Fruit fly (Drosophila melanogaster) whole organism, embryonic: ENCODE data around the gene InR.
A peak's percentile ranks its signal among the peaks of the same experiment; 100 is the strongest.

Source experiments
- ATbp ChIP-seq: fragments of 200-800 bp; sonication (Bioruptor generic); optimal IDR thresholded peaks from 2 replicates; lab custom pipeline; 2017; ENCODE audit warnings: missing biosample characterization, mild to moderate bottlenecking, missing genetic modification characterization, missing genetic modification reagents
- CG10147 ChIP-seq: fragments of 200-800 bp; sonication (Bioruptor generic); optimal IDR thresholded peaks from 2 replicates; lab custom pipeline; 2019; ENCODE audit warnings: missing biosample characterization, mild to moderate bottlenecking, missing genetic modification characterization, moderate library complexity
- CG10274 ChIP-seq: fragments of 200-800 bp; sonication (Bioruptor generic); optimal IDR thresholded peaks from 3 replicates; lab custom pipeline; 2017; ENCODE audit warnings: missing biosample characterization, mild to moderate bottlenecking, missing genetic modification characterization
- CG10979 ChIP-seq: fragments of 200-800 bp; sonication (Bioruptor generic); optimal IDR thresholded peaks from 2 replicates; lab custom pipeline; 2018; ENCODE audit warnings: missing biosample characterization, mild to moderate bottlenecking, missing genetic modification characterization, moderate library complexity
- CG11560 ChIP-seq: fragments of 200-800 bp; sonication (Bioruptor generic); IDR thresholded peaks from 3 replicates; pipeline ENCODE4 v1.3.6; 2022; ENCODE audit warnings: missing biosample characterization, missing genetic modification characterization
- CG12744 ChIP-seq: fragments of 200-800 bp; sonication (Bioruptor generic); optimal IDR thresholded peaks from 2 replicates; lab custom pipeline; 2016; ENCODE audit warnings: missing biosample characterization, missing genetic modification characterization
- CG12769 ChIP-seq: fragments of 200-800 bp; sonication (Bioruptor generic); optimal IDR thresholded peaks from 2 replicates; lab custom pipeline; 2019; ENCODE audit warnings: missing biosample characterization, mild to moderate bottlenecking, missing genetic modification characterization, moderate library complexity
- CG14710 ChIP-seq: fragments of 200-800 bp; sonication (Bioruptor generic); optimal IDR thresholded peaks from 3 replicates; lab custom pipeline; 2019; ENCODE audit warnings: missing biosample characterization, mild to moderate bottlenecking, missing genetic modification characterization, moderate library complexity
- CG18011 ChIP-seq: fragments of 200-800 bp; sonication (Bioruptor generic); optimal IDR thresholded peaks from 2 replicates; lab custom pipeline; 2017; ENCODE audit warnings: missing biosample characterization, missing genetic modification characterization, mild to moderate bottlenecking, moderate library complexity, missing genotype
- CG18262 ChIP-seq: fragments of 200-800 bp; optimal IDR thresholded peaks from 3 replicates; lab custom pipeline; 2019; ENCODE audit warnings: missing biosample characterization, mild to moderate bottlenecking, missing genetic modification characterization, moderate library complexity
- CG1832 ChIP-seq: fragments of 200-800 bp; sonication (Bioruptor generic); optimal IDR thresholded peaks from 2 replicates; lab custom pipeline; 2017; ENCODE audit warnings: missing biosample characterization, mild to moderate bottlenecking, missing genetic modification characterization, inconsistent platforms
- CG2889 ChIP-seq: fragments of 200-800 bp; sonication (Bioruptor generic); IDR thresholded peaks from 3 replicates; pipeline ENCODE4 v1.3.6; 2022; ENCODE audit warnings: missing biosample characterization, missing genetic modification characterization
- CG31388 ChIP-seq: fragments of 200-800 bp; sonication (Bioruptor generic); optimal IDR thresholded peaks from 2 replicates; lab custom pipeline; 2016; ENCODE audit warnings: missing biosample characterization, missing genetic modification characterization
- CG34224 ChIP-seq: fragments of 200-800 bp; sonication (Bioruptor generic); IDR thresholded peaks from 3 replicates; pipeline ENCODE4 v1.3.6; 2022; ENCODE audit warnings: missing biosample characterization, missing genetic modification characterization; ENCODE audit not compliant: partially characterized antibody
- CG42726 ChIP-seq: fragments of 200-800 bp; sonication (Bioruptor generic); IDR thresholded peaks from 2 replicates; pipeline ENCODE4 v1.3.6; 2022; ENCODE audit warnings: missing biosample characterization, missing genetic modification characterization; ENCODE audit not compliant: partially characterized antibody
- CG4282 ChIP-seq: fragments of 200-800 bp; sonication (Bioruptor generic); optimal IDR thresholded peaks from 2 replicates; lab custom pipeline; 2016; ENCODE audit warnings: missing biosample characterization, missing genetic modification characterization
- CG4360 ChIP-seq: fragments of 200-800 bp; sonication (Bioruptor generic); IDR thresholded peaks from 2 replicates; pipeline ENCODE4 v1.3.6; 2022; ENCODE audit warnings: missing biosample characterization, missing genetic modification characterization
- CG5245 ChIP-seq: fragments of 200-800 bp; sonication (Bioruptor generic); optimal IDR thresholded peaks from 3 replicates; lab custom pipeline; 2016; ENCODE audit warnings: missing biosample characterization, missing genetic modification characterization
- CG6854 ChIP-seq: fragments of 200-800 bp; sonication (Bioruptor generic); optimal IDR thresholded peaks from 3 replicates; lab custom pipeline; 2017; ENCODE audit warnings: missing biosample characterization, mild to moderate bottlenecking, missing genetic modification characterization
- CG8944 ChIP-seq: fragments of 200-800 bp; sonication (Bioruptor generic); optimal IDR thresholded peaks from 3 replicates; lab custom pipeline; 2016; ENCODE audit warnings: missing biosample characterization, missing genetic modification characterization
- CrebB ChIP-seq: fragments of 200-800 bp; sonication (Bioruptor generic); optimal IDR thresholded peaks from 3 replicates; lab custom pipeline; 2018; ENCODE audit warnings: missing biosample characterization, mild to moderate bottlenecking, missing genetic modification characterization
- D19A ChIP-seq: fragments of 200-800 bp; optimal IDR thresholded peaks from 3 replicates; lab custom pipeline; 2019; ENCODE audit warnings: missing biosample characterization, mild to moderate bottlenecking, missing genetic modification characterization, moderate library complexity
- Dp ChIP-seq: fragments of 200-800 bp; sonication (Bioruptor generic); optimal IDR thresholded peaks from 2 replicates; lab custom pipeline; 2018; ENCODE audit warnings: missing biosample characterization, mild to moderate bottlenecking, missing genetic modification characterization, moderate library complexity
- ERR ChIP-seq: fragments of 200-800 bp; sonication (Bioruptor generic); optimal IDR thresholded peaks from 2 replicates; lab custom pipeline; 2016; ENCODE audit warnings: missing biosample characterization, missing genetic modification characterization
- Ets65A ChIP-seq: fragments of 200-800 bp; sonication (Bioruptor generic); peaks from one replicate; lab custom pipeline; 2016; ENCODE audit warnings: missing biosample characterization, missing genetic modification characterization
- GATAe ChIP-seq: fragments of 200-800 bp; sonication (Bioruptor generic); conservative IDR thresholded peaks from 2 replicates; pipeline ENCODE4 v1.3.6; 2022; ENCODE audit warnings: missing biosample characterization, missing genetic modification characterization
- Lim3 ChIP-seq: fragments of 200-800 bp; sonication (Bioruptor generic); IDR thresholded peaks from 2 replicates; pipeline ENCODE4 v1.3.6; 2022; ENCODE audit warnings: missing biosample characterization, missing genetic modification characterization
- Meics ChIP-seq: fragments of 200-800 bp; sonication (Bioruptor generic); optimal IDR thresholded peaks from 2 replicates; lab custom pipeline; 2017; ENCODE audit warnings: missing biosample characterization, mild to moderate bottlenecking, missing genetic modification characterization
- NfI ChIP-seq: fragments of 200-800 bp; sonication (Bioruptor generic); optimal IDR thresholded peaks from 3 replicates; lab custom pipeline; 2018; ENCODE audit warnings: missing biosample characterization, mild to moderate bottlenecking, missing genetic modification characterization, moderate library complexity
- Ravus ChIP-seq: fragments of 200-800 bp; sonication (Bioruptor generic); IDR thresholded peaks from 2 replicates; pipeline ENCODE4 v1.3.6; 2022; ENCODE audit warnings: missing biosample characterization, missing genetic modification characterization
- Usf ChIP-seq: fragments of 200-800 bp; sonication (Bioruptor generic); optimal IDR thresholded peaks from 2 replicates; lab custom pipeline; 2017; ENCODE audit warnings: missing genotype, missing biosample characterization, missing genetic modification characterization
- Xbp1 ChIP-seq: fragments of 200-800 bp; sonication (Bioruptor generic); optimal IDR thresholded peaks from 3 replicates; lab custom pipeline; 2016; ENCODE audit warnings: missing biosample characterization, mild to moderate bottlenecking, missing genetic modification characterization
- ara ChIP-seq: fragments of 200-800 bp; sonication (Bioruptor generic); IDR thresholded peaks from 2 replicates; pipeline ENCODE4 v1.3.6; 2022; ENCODE audit warnings: missing biosample characterization, missing genetic modification characterization
- ash1 ChIP-seq: fragments of 200-800 bp; sonication (Bioruptor generic); optimal IDR thresholded peaks from 2 replicates; lab custom pipeline; 2018; ENCODE audit warnings: missing biosample characterization, mild to moderate bottlenecking, missing genetic modification characterization
- btn ChIP-seq: fragments of 200-800 bp; sonication (Bioruptor generic); optimal IDR thresholded peaks from 2 replicates; lab custom pipeline; 2016; ENCODE audit warnings: missing biosample characterization, missing genetic modification characterization
- chn ChIP-seq: fragments of 200-800 bp; sonication (Bioruptor generic); optimal IDR thresholded peaks from 2 replicates; lab custom pipeline; 2016; ENCODE audit warnings: missing biosample characterization, missing genetic modification characterization
- ems ChIP-seq: fragments of 200-800 bp; sonication (Bioruptor generic); optimal IDR thresholded peaks from 3 replicates; lab custom pipeline; 2016; ENCODE audit warnings: missing biosample characterization, missing genetic modification characterization
- gem ChIP-seq: fragments of 200-800 bp; sonication (Bioruptor generic); optimal IDR thresholded peaks from 2 replicates; lab custom pipeline; 2019; ENCODE audit warnings: missing biosample characterization, mild to moderate bottlenecking, missing genetic modification characterization, moderate library complexity
- insv ChIP-seq, 2 experiments: fragments of 200-800 bp; sonication (Bioruptor generic); optimal IDR thresholded peaks; 3 replicates each; lab custom pipeline; 2016 to 2018; ENCODE audit warnings: missing biosample characterization in 2 of 2, missing genetic modification characterization in 2 of 2
- mld ChIP-seq: fragments of 200-800 bp; sonication (Bioruptor generic); IDR thresholded peaks from 3 replicates; pipeline ENCODE4 v1.3.6; 2022; ENCODE audit warnings: missing biosample characterization, missing genetic modification characterization; ENCODE audit not compliant: partially characterized antibody
- nmo ChIP-seq: fragments of 200-800 bp; sonication (Bioruptor generic); optimal IDR thresholded peaks from 2 replicates; lab custom pipeline; 2018; ENCODE audit warnings: missing biosample characterization, mild to moderate bottlenecking, missing genetic modification characterization, moderate library complexity
- nom ChIP-seq: fragments of 200-800 bp; sonication (Bioruptor generic); optimal IDR thresholded peaks from 2 replicates; lab custom pipeline; 2017; ENCODE audit warnings: missing biosample characterization, missing genetic modification characterization, mild to moderate bottlenecking, moderate library complexity, missing genetic modification reagents
- pan ChIP-seq, 4 experiments: fragments of >200 bp in 3 of 4; fragments of 200-800 bp in 1 of 4; sonication (Bioruptor generic) in 1 of 4; optimal IDR thresholded peaks in 3 of 4; IDR thresholded peaks in 1 of 4; 2 replicates each; pipeline versions ENCODE4 v1.3.6 to Lab custom; 2017 to 2022; ENCODE audit warnings: missing biosample characterization in 2 of 4, missing genetic modification characterization in 2 of 4, mixed read lengths in 1 of 4
- pros ChIP-seq: fragments of 200-800 bp; sonication (Bioruptor generic); optimal IDR thresholded peaks from 3 replicates; lab custom pipeline; 2019; ENCODE audit warnings: missing biosample characterization, mild to moderate bottlenecking, missing genetic modification characterization, moderate library complexity
- sc ChIP-seq, 3 experiments: fragments of >200 bp in 2 of 3; fragments of 200-800 bp in 1 of 3; sonication (Bioruptor generic) in 1 of 3; optimal IDR thresholded peaks; 2 replicates in 2 of 3; 3 replicates in 1 of 3; lab custom pipeline; 2017; ENCODE audit warnings: mild to moderate bottlenecking in 1 of 3, missing biosample characterization in 1 of 3, missing genetic modification characterization in 1 of 3, missing genetic modification reagents in 1 of 3
- sens ChIP-seq: fragments of 200-800 bp; sonication (Bioruptor generic); peaks from one replicate; lab custom pipeline; 2016; ENCODE audit warnings: missing biosample characterization, missing genetic modification characterization
- sr ChIP-seq: fragments of 200-800 bp; sonication (Bioruptor generic); IDR thresholded peaks from 3 replicates; pipeline ENCODE4 v1.3.6; 2022; ENCODE audit warnings: missing biosample characterization, missing genetic modification characterization
- tio ChIP-seq: fragments of 200-800 bp; sonication (Bioruptor generic); optimal IDR thresholded peaks from 2 replicates; lab custom pipeline; 2017; ENCODE audit warnings: missing biosample characterization, missing genetic modification characterization, inconsistent platforms
- twi ChIP-seq: fragments of 200-800 bp; optimal IDR thresholded peaks from 2 replicates; lab custom pipeline; 2019; ENCODE audit warnings: missing biosample characterization, mild to moderate bottlenecking, missing genetic modification characterization, moderate library complexity
- vvl ChIP-seq: fragments of 200-800 bp; sonication (Bioruptor generic); IDR thresholded peaks from 2 replicates; pipeline ENCODE4 v1.3.6; 2022; ENCODE audit warnings: missing biosample characterization, missing genetic modification characterization

The InR gene

DNA sequence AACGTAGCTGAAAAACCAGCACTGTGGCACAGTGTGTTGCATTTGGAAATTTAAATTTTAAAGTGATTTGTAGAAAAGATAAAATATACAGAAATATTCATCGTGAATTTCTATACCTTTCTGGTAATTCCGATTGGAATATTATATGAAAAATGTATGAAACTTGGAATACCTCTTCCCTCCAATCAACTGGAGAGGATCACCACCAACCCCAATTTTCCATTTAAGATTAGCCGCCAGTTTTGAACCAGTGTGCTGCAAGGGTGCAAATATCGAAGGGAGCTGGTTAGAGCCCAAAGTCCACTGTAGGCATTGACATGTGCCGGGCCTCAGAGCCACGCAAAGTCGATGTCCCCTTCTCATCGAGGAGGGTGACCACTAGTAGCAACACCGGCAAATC is 24.1 kb upstream of the InR start (continued):
- TF ChIP-seq CG18011 (GFP tag; lab: Kevin White, UChicago) (no peak), Xbp1 (no peak), pan (optimal IDR thresholded peaks at IDR 0.05; lab: Kevin White, UChicago) (no peak), pan (GFP tag; optimal IDR thresholded peaks at IDR 0.05 in 1 of 2, IDR thresholded peaks at IDR 0.05 in 1 of 2) (no peak), ATbp (no peak), CG10147 (GFP tag; lab: Kevin White, UChicago) (no peak), CG10979 (tag; lab: Kevin White, UChicago) (peak; percentile 30), ara (GFP tag; lab: Robert Waterston, UW) (no peak), nmo (GFP tag; lab: Kevin White, UChicago) (peak; percentile 4), CG12769 (no peak), Ets65A (GFP tag; lab: Kevin White, UChicago) (no peak), btn (GFP tag; lab: Kevin White, UChicago) (no peak), nom (GFP tag; lab: Kevin White, UChicago) (peak; percentile 34), tio (GFP tag; lab: Kevin White, UChicago) (no peak), ash1 (no peak), insv (GFP tag; optimal IDR thresholded peaks at IDR 0.05; lab: Kevin White, UChicago) (peak in 1 of 2 experiments; percentile 11), ems (no peak), ERR (GFP tag; lab: Kevin White, UChicago) (no peak), D19A (no peak), mld (GFP tag; lab: Robert Waterston, UW) (no peak), Meics (GFP tag; lab: Kevin White, UChicago) (no peak), CG12744 (GFP tag; lab: Kevin White, UChicago) (no peak), gem (tag; lab: Kevin White, UChicago) (no peak), CG4360 (GFP tag; lab: Robert Waterston, UW) (no peak), sc (optimal IDR thresholded peaks at IDR 0.05; lab: Kevin White, UChicago) (no peak), sc (GFP tag; optimal IDR thresholded peaks at IDR 0.05; lab: Kevin White, UChicago) (no peak), CG31388 (GFP tag; lab: Kevin White, UChicago) (no peak), CG5245 (GFP tag; lab: Kevin White, UChicago) (no peak), CG1832 (GFP tag; lab: Kevin White, UChicago) (no peak), CG18262 (tag; lab: Kevin White, UChicago) (peak; percentile 16), GATAe (no peak), Ravus (GFP tag; lab: Robert Waterston, UW) (no peak), Lim3 (no peak), sens (peak; percentile 88), sr (no peak), vvl (GFP tag; lab: Robert Waterston, UW) (no peak), CG11560 (tag; lab: Robert Waterston, UW) (no peak), CG10274 (GFP tag; lab: Kevin White, UChicago) (no peak), CG2889 (GFP tag; lab: Robert Waterston, UW) (no peak), CG6854 (no peak), CrebB (tag; lab: Kevin White, UChicago) (no peak), CG34224 (no peak), Dp (no peak), pros (GFP tag; lab: Kevin White, UChicago) (peak; percentile 32), chn (GFP tag; lab: Kevin White, UChicago) (no peak), NfI (GFP tag; lab: Kevin White, UChicago) (no peak), CG14710 (tag; lab: Kevin White, UChicago) (peak; percentile 8), CG8944 (GFP tag; lab: Kevin White, UChicago) (no peak), CG42726 (GFP tag; lab: Robert Waterston, UW) (no peak), CG4282 (peak; percentile 33), Usf (GFP tag; lab: Kevin White, UChicago) (no peak), twi (no peak)
